Fruit fly (Drosophila melanogaster) whole organism, wandering third instar larva: ENCODE measurements around the gene MICU3.

Experiments
- CG32264 ChIP-seq: fragments of 200-800 bp; sonication (Bioruptor generic); optimal IDR thresholded peaks from 2 replicates; lab custom pipeline; 2016; ENCODE audit warnings: missing biosample characterization, missing genetic modification characterization
- CrebA ChIP-seq: fragments of 200-800 bp; sonication (Bioruptor generic); optimal IDR thresholded peaks from 2 replicates; lab custom pipeline; 2016; ENCODE audit warnings: missing biosample characterization, mild to moderate bottlenecking, missing genetic modification characterization, borderline replicate concordance
- Jra ChIP-seq: sonication (Bioruptor generic); optimal IDR thresholded peaks from 2 replicates; lab custom pipeline; 2016; ENCODE audit warnings: missing biosample characterization, missing genetic modification characterization
- Myc ChIP-seq: fragments of >200 bp; optimal IDR thresholded peaks from 2 replicates; lab custom pipeline; 2017
- br ChIP-seq: fragments of 200-800 bp; sonication (Bioruptor generic); optimal IDR thresholded peaks from 2 replicates; lab custom pipeline; 2016; ENCODE audit warnings: missing biosample characterization, missing genetic modification characterization
- h ChIP-seq: fragments of 200-800 bp; sonication (Bioruptor generic); optimal IDR thresholded peaks from 3 replicates; lab custom pipeline; 2016; ENCODE audit warnings: missing biosample characterization, mild to moderate bottlenecking, missing genetic modification characterization
- pan ChIP-seq: fragments of >200 bp; optimal IDR thresholded peaks from 2 replicates; lab custom pipeline; 2017
- sv ChIP-seq: fragments of 200-800 bp; sonication (Bioruptor generic); optimal IDR thresholded peaks from 3 replicates; lab custom pipeline; 2016; ENCODE audit warnings: missing biosample characterization, missing genetic modification characterization

dm6 chr3R:19892046-19892445 is 44.9 kb downstream of the MICU3 start:
- TF ChIP-seq CrebA (GFP tag; lab: Kevin White, UChicago) (no peak), h (GFP tag; lab: Kevin White, UChicago) (peak; percentile 18), CG32264 (GFP tag; lab: Kevin White, UChicago) (no peak), pan (lab: Kevin White, UChicago) (no peak), sv (GFP tag; lab: Kevin White, UChicago) (peak; percentile 44), Myc (lab: Kevin White, UChicago) (no peak), Jra (GFP tag; lab: Kevin White, UChicago) (no peak), br (GFP tag; lab: Kevin White, UChicago) (no peak)
